Fruit fly (Drosophila melanogaster): ENCODE results near the gene Sems.

- TF ChIP-seq rn (GFP tag; IDR thresholded peaks at IDR 0.05) (no peak), CG10348 (GFP tag; IDR thresholded peaks at IDR 0.05) (no peak), CG14655 (GFP tag; optimal IDR thresholded peaks at IDR 0.05) (no peak), CG13204 (GFP tag; optimal IDR thresholded peaks at IDR 0.05) (no peak), gl (tag; optimal IDR thresholded peaks at IDR 0.05) (no peak), CG9948 (tag; optimal IDR thresholded peaks at IDR 0.05) (no peak)
Observed at dm6 chr3L:20949371-20950135, 7.0 kb downstream of the Sems start, which contains the start of gene fng.
